Worm (Caenorhabditis elegans) whole organism, L1 larva: Measurements from ENCODE around the gene Y69A2AR.18.

Experiments
- C16A3.4 ChIP-seq: fragments of 150-350 bp; optimal IDR thresholded peaks from 2 replicates; lab custom pipeline; 2014; ENCODE audit warnings: missing biosample characterization, missing genetic modification characterization
- C34B4.2 ChIP-seq: sonication (generic microtip); optimal IDR thresholded peaks from 2 replicates; lab custom pipeline; 2017; ENCODE audit warnings: mild to moderate bottlenecking, missing genetic modification characterization, missing compliant biosample characterization
- Y116A8C.19 ChIP-seq: sonication (generic microtip); optimal IDR thresholded peaks from 2 replicates; lab custom pipeline; 2016; ENCODE audit warnings: missing compliant biosample characterization, missing genetic modification characterization, borderline replicate concordance
- aha-1 ChIP-seq: fragments of 150-350 bp; optimal IDR thresholded peaks from 2 replicates; lab custom pipeline; 2014; ENCODE audit warnings: missing biosample characterization, missing genetic modification characterization
- alr-1 ChIP-seq: fragments of 200-800 bp; sonication (Bioruptor generic); optimal IDR thresholded peaks from 2 replicates; lab custom pipeline; 2018; ENCODE audit warnings: borderline replicate concordance, mild to moderate bottlenecking, missing genetic modification characterization, missing compliant biosample characterization
- aly-2 ChIP-seq: fragments of 150-350 bp; optimal IDR thresholded peaks from 2 replicates; lab custom pipeline; 2014; ENCODE audit warnings: missing biosample characterization, missing genetic modification characterization
- blmp-1 ChIP-seq: fragments of 150-350 bp; optimal IDR thresholded peaks from 2 replicates; lab custom pipeline; 2014; ENCODE audit warnings: missing biosample characterization, missing genetic modification characterization
- ceh-63 ChIP-seq: fragments of 200-800 bp; sonication (Bioruptor generic); optimal IDR thresholded peaks from 2 replicates; lab custom pipeline; 2018; ENCODE audit warnings: mild to moderate bottlenecking, missing genetic modification characterization, missing compliant biosample characterization
- ceh-8 ChIP-seq: fragments of 200-800 bp; sonication (Bioruptor generic); optimal IDR thresholded peaks from 2 replicates; lab custom pipeline; 2018; ENCODE audit warnings: mild to moderate bottlenecking, missing genetic modification characterization, moderate library complexity, missing compliant biosample characterization
- ceh-90 ChIP-seq: sonication (generic microtip); optimal IDR thresholded peaks from 2 replicates; lab custom pipeline; 2016; ENCODE audit warnings: missing genetic modification characterization, missing compliant biosample characterization
- ces-1 ChIP-seq: fragments of 150-350 bp; optimal IDR thresholded peaks from 2 replicates; lab custom pipeline; 2014; ENCODE audit warnings: missing biosample characterization, missing genetic modification reagents, missing genetic modification characterization
- efl-1 ChIP-seq, 4 experiments: fragments of 150-350 bp; optimal IDR thresholded peaks in 3 of 4; peaks in 1 of 4; 1 replicate in 1 of 4; 2 replicates in 3 of 4; lab custom pipeline; 2014; ENCODE audit warnings: missing biosample characterization in 2 of 4, missing genetic modification characterization in 2 of 4, missing genetic modification reagents in 2 of 4
- efl-3 ChIP-seq: fragments of 200-800 bp; sonication (Bioruptor generic); optimal IDR thresholded peaks from 2 replicates; lab custom pipeline; 2018; ENCODE audit warnings: mild to moderate bottlenecking, missing genetic modification characterization, missing compliant biosample characterization
- egl-27 ChIP-seq, 2 experiments: fragments of 150-350 bp in 1 of 2; sonication (generic microtip); optimal IDR thresholded peaks; 3 replicates each; lab custom pipeline; 2017 to 2018; ENCODE audit warnings: missing biosample characterization in 2 of 2, missing genetic modification characterization in 2 of 2, missing genetic modification reagents in 2 of 2
- elt-3 ChIP-seq, 6 experiments: fragments of 150-350 bp in 1 of 6; sonication (generic microtip); optimal IDR thresholded peaks; 2 replicates each; lab custom pipeline; 2017 to 2018; ENCODE audit warnings: missing biosample characterization in 6 of 6, missing genetic modification characterization in 6 of 6, inconsistent platforms in 1 of 6
- fkh-4 ChIP-seq: sonication (generic microtip); optimal IDR thresholded peaks from 2 replicates; lab custom pipeline; 2016; ENCODE audit warnings: missing compliant biosample characterization, missing genetic modification characterization, borderline replicate concordance
- fos-1 ChIP-seq: fragments of 150-350 bp; optimal IDR thresholded peaks from 2 replicates; lab custom pipeline; 2014; ENCODE audit warnings: missing biosample characterization, missing genetic modification characterization
- grh-1 ChIP-seq: fragments of 200-800 bp; sonication (Bioruptor generic); IDR thresholded peaks from 2 replicates; pipeline ENCODE4 v1.3.6; 2022; ENCODE audit warnings: missing genetic modification reagents, missing genetic modification characterization, missing compliant biosample characterization
- hlh-17 ChIP-seq: fragments of 200-800 bp; sonication (Bioruptor generic); optimal IDR thresholded peaks from 2 replicates; lab custom pipeline; 2018; ENCODE audit warnings: missing genetic modification characterization, mild to moderate bottlenecking, missing compliant biosample characterization, moderate library complexity, borderline replicate concordance
- hpl-2 ChIP-seq: fragments of 150-350 bp; optimal IDR thresholded peaks from 2 replicates; lab custom pipeline; 2014; ENCODE audit warnings: missing biosample characterization, missing genetic modification reagents, missing genetic modification characterization
- irx-1 ChIP-seq: sonication (generic microtip); optimal IDR thresholded peaks from 2 replicates; lab custom pipeline; 2016; ENCODE audit warnings: missing genetic modification characterization, missing compliant biosample characterization
- isw-1 ChIP-seq: fragments of 200-800 bp; sonication (Bioruptor generic); IDR thresholded peaks from 2 replicates; pipeline ENCODE4 v1.3.6; 2022; ENCODE audit warnings: missing genetic modification characterization, missing compliant biosample characterization
- jun-1 ChIP-seq: fragments of 150-350 bp; optimal IDR thresholded peaks from 2 replicates; lab custom pipeline; 2014; ENCODE audit warnings: missing biosample characterization, missing genetic modification reagents, missing genetic modification characterization
- lin-13 ChIP-seq: fragments of 150-350 bp; optimal IDR thresholded peaks from 2 replicates; lab custom pipeline; 2014; ENCODE audit warnings: missing biosample characterization, missing genetic modification reagents, missing genetic modification characterization
- lin-14 ChIP-seq: fragments of 200-800 bp; sonication (Bioruptor generic); optimal IDR thresholded peaks from 2 replicates; lab custom pipeline; 2018; ENCODE audit warnings: mild to moderate bottlenecking, missing genetic modification characterization, moderate library complexity, missing compliant biosample characterization
- lin-15B ChIP-seq: fragments of 150-350 bp; sonication (generic microtip); optimal IDR thresholded peaks from 3 replicates; lab custom pipeline; 2014; ENCODE audit warnings: missing biosample characterization, missing genetic modification characterization
- lin-39 ChIP-seq: fragments of 150-350 bp; optimal IDR thresholded peaks from 2 replicates; lab custom pipeline; 2014; ENCODE audit warnings: missing biosample characterization, missing genetic modification reagents, missing genetic modification characterization
- lir-3 ChIP-seq: sonication (generic microtip); optimal IDR thresholded peaks from 2 replicates; lab custom pipeline; 2016; ENCODE audit warnings: mild to moderate bottlenecking, missing genetic modification characterization, moderate library complexity, missing compliant biosample characterization; ENCODE audit not compliant: poor library complexity
- lsy-2 ChIP-seq, 2 experiments: fragments of 150-350 bp; optimal IDR thresholded peaks; 2 replicates each; lab custom pipeline; 2014; ENCODE audit warnings: missing biosample characterization in 2 of 2, missing genetic modification characterization in 2 of 2
- mab-9 ChIP-seq: fragments of 200-800 bp; sonication (Bioruptor generic); IDR thresholded peaks from 2 replicates; pipeline ENCODE4 v1.3.6; 2022; ENCODE audit warnings: missing genetic modification reagents, missing genetic modification characterization, missing compliant biosample characterization
- mdl-1 ChIP-seq, 2 experiments: fragments of 150-350 bp; optimal IDR thresholded peaks; 2 replicates each; lab custom pipeline; 2014 to 2017; ENCODE audit warnings: missing biosample characterization in 2 of 2, missing genetic modification characterization in 2 of 2, inconsistent platforms in 1 of 2
- mef-2 ChIP-seq: fragments of 150-350 bp; optimal IDR thresholded peaks from 2 replicates; lab custom pipeline; 2014; ENCODE audit warnings: missing biosample characterization, missing genetic modification characterization
- mep-1 ChIP-seq: fragments of 150-350 bp; optimal IDR thresholded peaks from 2 replicates; lab custom pipeline; 2014; ENCODE audit warnings: missing biosample characterization, missing genetic modification characterization
- nhr-11 ChIP-seq: fragments of 150-350 bp; optimal IDR thresholded peaks from 2 replicates; lab custom pipeline; 2014; ENCODE audit warnings: missing biosample characterization, missing genetic modification characterization
- nhr-19 ChIP-seq: fragments of 200-800 bp; sonication (Bioruptor generic); conservative IDR thresholded peaks from 2 replicates; pipeline ENCODE4 v1.3.6; 2022; ENCODE audit warnings: missing genetic modification characterization, missing compliant biosample characterization
- nhr-237 ChIP-seq: fragments of 150-350 bp; optimal IDR thresholded peaks from 2 replicates; lab custom pipeline; 2014; ENCODE audit warnings: missing biosample characterization, missing genetic modification characterization
- nhr-71 ChIP-seq: sonication (generic microtip); optimal IDR thresholded peaks from 2 replicates; lab custom pipeline; 2016; ENCODE audit warnings: mild to moderate bottlenecking, missing genetic modification characterization, moderate library complexity, missing compliant biosample characterization
- nhr-77 ChIP-seq: fragments of 150-350 bp; optimal IDR thresholded peaks from 2 replicates; lab custom pipeline; 2014; ENCODE audit warnings: missing biosample characterization, missing genetic modification characterization
- nhr-84 ChIP-seq: sonication (generic microtip); optimal IDR thresholded peaks from 2 replicates; lab custom pipeline; 2017; ENCODE audit warnings: missing biosample characterization, missing genetic modification characterization
- nhr-85 ChIP-seq: sonication (generic microtip); peaks from one replicate; lab custom pipeline; 2016; ENCODE audit warnings: missing genetic modification characterization, inconsistent platforms, missing compliant biosample characterization
- pax-3 ChIP-seq: fragments of 200-800 bp; sonication (Bioruptor generic); optimal IDR thresholded peaks from 2 replicates; lab custom pipeline; 2018; ENCODE audit warnings: mild to moderate bottlenecking, missing genetic modification characterization, moderate library complexity, missing compliant biosample characterization
- pqm-1 ChIP-seq: sonication (generic microtip); optimal IDR thresholded peaks from 3 replicates; lab custom pipeline; 2017; ENCODE audit warnings: missing biosample characterization, missing genetic modification characterization
- sox-4 ChIP-seq: sonication (generic microtip); optimal IDR thresholded peaks from 2 replicates; lab custom pipeline; 2016; ENCODE audit warnings: missing genetic modification characterization, missing compliant biosample characterization
- sup-37 ChIP-seq: fragments of 200-800 bp; sonication (Bioruptor generic); optimal IDR thresholded peaks from 2 replicates; lab custom pipeline; 2018; ENCODE audit warnings: mild to moderate bottlenecking, missing genetic modification characterization, missing compliant biosample characterization
- swsn-7 ChIP-seq: sonication (generic microtip); optimal IDR thresholded peaks from 2 replicates; lab custom pipeline; 2016; ENCODE audit warnings: missing genetic modification characterization, missing compliant biosample characterization
- unc-130 ChIP-seq: fragments of 150-350 bp; optimal IDR thresholded peaks from 2 replicates; lab custom pipeline; 2017; ENCODE audit warnings: missing biosample characterization, missing genetic modification characterization, inconsistent platforms
- unc-30 ChIP-seq: sonication (generic microtip); optimal IDR thresholded peaks from 2 replicates; lab custom pipeline; 2017; ENCODE audit warnings: missing biosample characterization, missing genetic modification characterization
- unc-98 ChIP-seq: fragments of 200-800 bp; sonication (Bioruptor generic); IDR thresholded peaks from 2 replicates; pipeline ENCODE4 v1.3.6; 2022; ENCODE audit warnings: missing genetic modification characterization, missing compliant biosample characterization
- vab-15 ChIP-seq: sonication (generic microtip); optimal IDR thresholded peaks from 2 replicates; lab custom pipeline; 2017; ENCODE audit warnings: missing genotype, mild to moderate bottlenecking, missing genetic modification characterization, missing compliant biosample characterization
- xbp-1 ChIP-seq: sonication (generic microtip); optimal IDR thresholded peaks from 2 replicates; lab custom pipeline; 2016; ENCODE audit warnings: missing genetic modification characterization, missing compliant biosample characterization
- zag-1 ChIP-seq: fragments of 150-350 bp; optimal IDR thresholded peaks from 2 replicates; lab custom pipeline; 2014; ENCODE audit warnings: missing biosample characterization, missing genetic modification characterization
- ztf-11 ChIP-seq, 2 experiments: sonication (generic microtip); optimal IDR thresholded peaks; 2 replicates each; lab custom pipeline; 2016 to 2017; ENCODE audit warnings: missing genetic modification characterization in 2 of 2, missing biosample characterization in 1 of 2, missing compliant biosample characterization in 1 of 2

Gene Y69A2AR.18

ce11 chrIV:2495118-2495785, at the start of gene Y69A2AR.18, which contains the start of gene ccdc-12:
Gene Y69A2AR.18 (plus strand): TSS chrIV:2495735.
Gene ccdc-12 (minus strand): TSS chrIV:2495174.
- TF ChIP-seq elt-3 (tag; optimal IDR thresholded peaks at IDR 0.05; lab: Kevin White, UChicago) (peak in 1 of 6 experiments; percentile 53), xbp-1 (tag; lab: Kevin White, UChicago) (peak; percentile 60), C16A3.4 (peak; percentile 67), ces-1 (no peak), nhr-84 (tag; lab: Kevin White, UChicago) (no peak), unc-30 (tag; lab: Kevin White, UChicago) (no peak), aly-2 (tag; lab: Kevin White, UChicago) (no peak), ceh-90 (tag; lab: Kevin White, UChicago) (no peak), nhr-71 (peak; percentile 76), blmp-1 (tag; lab: Kevin White, UChicago) (no peak), nhr-85 (tag; lab: Kevin White, UChicago) (peak; percentile 63), lin-15B (tag; lab: Kevin White, UChicago) (peak; percentile 22), nhr-237 (tag; lab: Kevin White, UChicago) (no peak), alr-1 (no peak), mab-9 (GFP tag; lab: Robert Waterston, UW) (no peak), mef-2 (no peak), hpl-2 (GFP tag; lab: Kevin White, UChicago) (no peak), mdl-1 (tag; optimal IDR thresholded peaks at IDR 0.05; lab: Kevin White, UChicago) (peak in 1 of 2 experiments; percentile 55), grh-1 (no peak), C34B4.2 (tag; lab: Kevin White, UChicago) (no peak), ceh-63 (GFP tag; lab: Kevin White, UChicago) (no peak), mep-1 (tag; lab: Kevin White, UChicago) (peak; percentile 54), pqm-1 (tag; lab: Kevin White, UChicago) (no peak), pax-3 (no peak), swsn-7 (peak; percentile 52), egl-27 (tag; optimal IDR thresholded peaks at IDR 0.05; lab: Kevin White, UChicago) (no peak), ztf-11 (tag; optimal IDR thresholded peaks at IDR 0.05; lab: Kevin White, UChicago) (no peak), nhr-77 (tag; lab: Kevin White, UChicago) (no peak), lin-39 (tag; lab: Kevin White, UChicago) (no peak), fkh-4 (tag; lab: Kevin White, UChicago) (no peak), lsy-2 (tag; optimal IDR thresholded peaks at IDR 0.05; lab: Kevin White, UChicago) (peak; percentile 98), Y116A8C.19 (no peak), lir-3 (tag; lab: Kevin White, UChicago) (no peak), fos-1 (no peak), lin-14 (GFP tag; lab: Kevin White, UChicago) (no peak), jun-1 (tag; lab: Kevin White, UChicago) (no peak), hlh-17 (GFP tag; lab: Kevin White, UChicago) (no peak), nhr-11 (tag; lab: Kevin White, UChicago) (no peak), sup-37 (GFP tag; lab: Kevin White, UChicago) (no peak), aha-1 (tag; lab: Kevin White, UChicago) (no peak), isw-1 (GFP tag; lab: Robert Waterston, UW) (peak; percentile 72), irx-1 (peak; percentile 57), lin-13 (GFP tag; lab: Kevin White, UChicago) (peak; percentile 55), nhr-19 (GFP tag; lab: Robert Waterston, UW) (peak; percentile 56), unc-130 (peak; percentile 77), ceh-8 (GFP tag; lab: Kevin White, UChicago) (no peak), zag-1 (no peak), vab-15 (tag; lab: Kevin White, UChicago) (no peak), unc-98 (GFP tag; lab: Robert Waterston, UW) (no peak), efl-1 (optimal IDR thresholded peaks at IDR 0.05; lab: Kevin White, UChicago) (peak; percentile 77 to 84), efl-1 (GFP tag; optimal IDR thresholded peaks at IDR 0.05 in 1 of 2; lab: Kevin White, UChicago) (peak; percentile 75 to 97), efl-3 (GFP tag; lab: Kevin White, UChicago) (no peak), sox-4 (tag; lab: Kevin White, UChicago) (no peak)
